Worm (Caenorhabditis elegans) whole organism, L3 larva: ENCODE results near the gene E04F6.15.

Experiments used
- ZK546.5 ChIP-seq: sonication (generic microtip); optimal IDR thresholded peaks from 2 replicates; lab custom pipeline; 2017; ENCODE audit warnings: missing biosample characterization, missing genetic modification characterization
- ama-1 ChIP-seq: fragments of 150-350 bp; optimal IDR thresholded peaks from 2 replicates; lab custom pipeline; 2018
- elt-3 ChIP-seq, 3 experiments: fragments of 150-350 bp in 1 of 3; sonication (generic microtip) in 2 of 3; optimal IDR thresholded peaks; 2 replicates in 2 of 3; 4 replicates in 1 of 3; lab custom pipeline; 2014 to 2017; ENCODE audit warnings: missing biosample characterization in 3 of 3, missing genetic modification characterization in 3 of 3
- fos-1 ChIP-seq: fragments of 150-350 bp; optimal IDR thresholded peaks from 2 replicates; lab custom pipeline; 2014; ENCODE audit warnings: missing biosample characterization, missing genetic modification characterization
- lin-39 ChIP-seq: fragments of 150-350 bp; optimal IDR thresholded peaks from 2 replicates; lab custom pipeline; 2018; ENCODE audit warnings: missing biosample characterization, missing genetic modification reagents, missing genetic modification characterization
- lsy-12 ChIP-seq: sonication (generic microtip); optimal IDR thresholded peaks from 2 replicates; lab custom pipeline; 2016; ENCODE audit warnings: mild to moderate bottlenecking, missing genetic modification characterization, missing compliant biosample characterization
- nfya-1 ChIP-seq: sonication (generic microtip); optimal IDR thresholded peaks from 2 replicates; lab custom pipeline; 2017; ENCODE audit warnings: missing genetic modification characterization, mild to moderate bottlenecking, missing compliant biosample characterization, antibody characterized with exemption, moderate library complexity; ENCODE audit not compliant: insufficient read depth
- nhr-11 ChIP-seq: fragments of 150-350 bp; optimal IDR thresholded peaks from 2 replicates; lab custom pipeline; 2014; ENCODE audit warnings: missing biosample characterization, missing genetic modification characterization
- nhr-237 ChIP-seq: fragments of 150-350 bp; optimal IDR thresholded peaks from 2 replicates; lab custom pipeline; 2014; ENCODE audit warnings: missing biosample characterization, missing genetic modification characterization
- nhr-43 ChIP-seq: sonication (generic microtip); optimal IDR thresholded peaks from 2 replicates; lab custom pipeline; 2016; ENCODE audit warnings: mild to moderate bottlenecking, missing genetic modification characterization, missing compliant biosample characterization; ENCODE audit not compliant: poor library complexity, severe bottlenecking
- nhr-76 ChIP-seq: fragments of 150-350 bp; sonication (generic microtip); optimal IDR thresholded peaks from 5 replicates; lab custom pipeline; 2014; ENCODE audit warnings: missing biosample characterization, missing genetic modification characterization
- tbx-2 ChIP-seq: sonication (generic microtip); optimal IDR thresholded peaks from 2 replicates; lab custom pipeline; 2016; ENCODE audit warnings: mild to moderate bottlenecking, missing genetic modification characterization, missing compliant biosample characterization
- unc-39 ChIP-seq: sonication (generic microtip); optimal IDR thresholded peaks from 4 replicates; lab custom pipeline; 2017; ENCODE audit warnings: missing biosample characterization, missing genetic modification characterization

DNA sequence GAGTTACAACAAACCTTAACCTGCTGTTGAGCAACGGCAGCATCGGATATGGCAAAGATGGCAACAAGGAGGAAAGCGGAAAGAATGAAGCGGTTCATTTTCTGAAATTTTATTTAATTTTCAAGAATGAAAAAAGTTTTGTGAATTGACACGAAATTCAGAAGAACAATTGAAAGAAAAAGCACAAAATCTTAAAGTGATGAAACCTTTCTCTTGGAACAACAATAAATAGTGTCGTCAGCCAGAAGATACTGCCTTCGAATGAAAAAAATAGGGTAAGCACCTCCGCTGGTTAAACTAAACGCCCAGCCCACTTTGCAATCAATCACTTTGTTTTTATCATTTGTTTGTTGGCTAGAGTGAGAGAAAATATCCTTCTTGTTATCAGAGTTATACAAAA is 2.0 kb upstream of the E04F6.15 start, which contains the start of gene E04F6.9:
- no peak for TF ChIP-seq nhr-43 (tag; lab: Kevin White, UChicago)
- no peak for TF ChIP-seq elt-3 (tag; optimal IDR thresholded peaks at IDR 0.05; lab: Kevin White, UChicago)
- TF ChIP-seq lsy-12 (tag; lab: Kevin White, UChicago), result no peak
- no peak for TF ChIP-seq nhr-237 (tag; lab: Kevin White, UChicago)
- TF ChIP-seq ZK546.5 (tag; lab: Kevin White, UChicago), result no peak
- TF ChIP-seq nhr-11 (tag; lab: Kevin White, UChicago), result no peak
- TF ChIP-seq nfya-1 (tag; lab: Kevin White, UChicago), result no peak
- no peak for TF ChIP-seq nhr-76
- no peak for TF ChIP-seq tbx-2 (tag; lab: Kevin White, UChicago)
- no peak for TF ChIP-seq unc-39
- no peak for TF ChIP-seq fos-1 (tag; lab: Kevin White, UChicago)
- TF ChIP-seq ama-1, result no peak
- peak; percentile 1 for TF ChIP-seq lin-39 (tag; lab: Kevin White, UChicago)
